Fruit fly (Drosophila melanogaster) whole organism, embryonic: ENCODE measurements around the gene spirit.

ENCODE experiments used
- CG10431 ChIP-seq: fragments of 200-800 bp; sonication (Bioruptor generic); optimal IDR thresholded peaks from 3 replicates; lab custom pipeline; 2018; ENCODE audit warnings: missing biosample characterization, mild to moderate bottlenecking, missing genetic modification characterization
- CG10979 ChIP-seq: fragments of 200-800 bp; sonication (Bioruptor generic); optimal IDR thresholded peaks from 2 replicates; lab custom pipeline; 2018; ENCODE audit warnings: missing biosample characterization, mild to moderate bottlenecking, missing genetic modification characterization, moderate library complexity
- CG11093 ChIP-seq: fragments of 200-800 bp; sonication (Bioruptor generic); IDR thresholded peaks from 3 replicates; pipeline ENCODE4 v1.3.6; 2022; ENCODE audit warnings: missing biosample characterization, missing genetic modification characterization
- CG11723 ChIP-seq: fragments of 200-800 bp; sonication (Bioruptor generic); optimal IDR thresholded peaks from 2 replicates; lab custom pipeline; 2017; ENCODE audit warnings: missing biosample characterization, mild to moderate bottlenecking, missing genetic modification characterization
- CG12299 ChIP-seq: fragments of 200-800 bp; sonication (Bioruptor generic); optimal IDR thresholded peaks from 2 replicates; lab custom pipeline; 2018; ENCODE audit warnings: missing biosample characterization, mild to moderate bottlenecking, missing genetic modification characterization
- CG13775 ChIP-seq: fragments of 200-800 bp; sonication (Bioruptor generic); optimal IDR thresholded peaks from 3 replicates; lab custom pipeline; 2017; ENCODE audit warnings: missing biosample characterization, mild to moderate bottlenecking, missing genetic modification characterization
- CG14014 ChIP-seq: fragments of 200-800 bp; sonication (Bioruptor generic); IDR thresholded peaks from 2 replicates; pipeline ENCODE4 v1.3.6; 2022; ENCODE audit warnings: missing biosample characterization, missing genetic modification characterization
- CG15073 ChIP-seq: fragments of 200-800 bp; sonication (Bioruptor generic); optimal IDR thresholded peaks from 2 replicates; lab custom pipeline; 2016; ENCODE audit warnings: missing biosample characterization, missing genetic modification characterization
- CG15601 ChIP-seq: fragments of 200-800 bp; sonication (Bioruptor generic); optimal IDR thresholded peaks from 3 replicates; lab custom pipeline; 2019; ENCODE audit warnings: missing biosample characterization, mild to moderate bottlenecking, missing genetic modification characterization, moderate library complexity
- CG1647 ChIP-seq: fragments of 200-800 bp; sonication (Bioruptor generic); optimal IDR thresholded peaks from 3 replicates; lab custom pipeline; 2016; ENCODE audit warnings: missing biosample characterization, missing genetic modification characterization
- CG17186 ChIP-seq: fragments of 200-800 bp; sonication (Bioruptor generic); optimal IDR thresholded peaks from 3 replicates; lab custom pipeline; 2017; ENCODE audit warnings: missing biosample characterization, missing genetic modification reagents, missing genetic modification characterization
- CG17802 ChIP-seq: fragments of 200-800 bp; sonication (Bioruptor generic); optimal IDR thresholded peaks from 2 replicates; lab custom pipeline; 2018; ENCODE audit warnings: missing biosample characterization, mild to moderate bottlenecking, missing genetic modification characterization, moderate library complexity
- CG2202 ChIP-seq: fragments of 200-800 bp; sonication (Bioruptor generic); optimal IDR thresholded peaks from 2 replicates; lab custom pipeline; 2018; ENCODE audit warnings: missing biosample characterization, mild to moderate bottlenecking, missing genetic modification characterization
- CG2875 ChIP-seq: fragments of 200-800 bp; sonication (Bioruptor generic); optimal IDR thresholded peaks from 2 replicates; lab custom pipeline; 2017; ENCODE audit warnings: missing biosample characterization, mild to moderate bottlenecking, missing genetic modification characterization, missing genetic modification reagents
- CG30403 ChIP-seq: fragments of 200-800 bp; sonication (Bioruptor generic); optimal IDR thresholded peaks from 3 replicates; lab custom pipeline; 2016; ENCODE audit warnings: missing biosample characterization, missing genetic modification characterization
- CG30431 ChIP-seq: fragments of 200-800 bp; sonication (Bioruptor generic); optimal IDR thresholded peaks from 2 replicates; lab custom pipeline; 2017; ENCODE audit warnings: missing biosample characterization, missing genetic modification characterization
- CG3065 ChIP-seq: fragments of 200-800 bp; sonication (Bioruptor generic); optimal IDR thresholded peaks from 2 replicates; lab custom pipeline; 2016; ENCODE audit warnings: missing biosample characterization, missing genetic modification characterization
- CG32772 ChIP-seq: fragments of 200-800 bp; sonication (Bioruptor generic); IDR thresholded peaks from 2 replicates; pipeline ENCODE4 v1.3.6; 2022; ENCODE audit warnings: missing biosample characterization, missing genetic modification characterization
- CG3847 ChIP-seq: fragments of 200-800 bp; sonication (Bioruptor generic); IDR thresholded peaks from 2 replicates; pipeline ENCODE4 v1.3.6; 2022; ENCODE audit warnings: missing biosample characterization, missing genetic modification characterization
- CG43689 ChIP-seq: fragments of 200-800 bp; sonication (Bioruptor generic); IDR thresholded peaks from 2 replicates; pipeline ENCODE4 v1.3.6; 2022; ENCODE audit warnings: missing biosample characterization, missing genetic modification characterization
- CG6254 ChIP-seq: fragments of 200-800 bp; sonication (Bioruptor generic); optimal IDR thresholded peaks from 3 replicates; lab custom pipeline; 2017; ENCODE audit warnings: mild to moderate bottlenecking, missing biosample characterization, missing genetic modification reagents, missing genetic modification characterization
- CG7372 ChIP-seq: fragments of 200-800 bp; sonication (Bioruptor generic); IDR thresholded peaks from 2 replicates; pipeline ENCODE4 v1.3.6; 2022; ENCODE audit warnings: missing biosample characterization, missing genetic modification characterization
- CG7839 ChIP-seq: fragments of 200-800 bp; sonication (Bioruptor generic); optimal IDR thresholded peaks from 3 replicates; lab custom pipeline; 2018; ENCODE audit warnings: missing biosample characterization, mild to moderate bottlenecking, missing genetic modification characterization, moderate library complexity
- CG8388 ChIP-seq: fragments of 200-800 bp; sonication (Bioruptor generic); optimal IDR thresholded peaks from 2 replicates; lab custom pipeline; 2019; ENCODE audit warnings: missing biosample characterization, mild to moderate bottlenecking, missing genetic modification characterization, moderate library complexity
- CG9932 ChIP-seq: fragments of 200-800 bp; sonication (Bioruptor generic); IDR thresholded peaks from 2 replicates; pipeline ENCODE4 v1.3.6; 2022; ENCODE audit warnings: missing biosample characterization, missing genetic modification characterization
- CHES-1-like ChIP-seq: fragments of 200-800 bp; sonication (Bioruptor generic); optimal IDR thresholded peaks from 2 replicates; lab custom pipeline; 2016; ENCODE audit warnings: missing biosample characterization, missing genetic modification characterization
- D ChIP-seq, 2 experiments: fragments of 200-800 bp in 1 of 2; fragments of >200 bp in 1 of 2; sonication (Bioruptor generic) in 1 of 2; optimal IDR thresholded peaks; 2 replicates in 1 of 2; 3 replicates in 1 of 2; lab custom pipeline; 2017; ENCODE audit warnings: mild to moderate bottlenecking in 1 of 2, missing biosample characterization in 1 of 2, missing genetic modification characterization in 1 of 2, missing genetic modification reagents in 1 of 2
- D19B ChIP-seq: fragments of 200-800 bp; sonication (Bioruptor generic); optimal IDR thresholded peaks from 2 replicates; lab custom pipeline; 2017; ENCODE audit warnings: missing biosample characterization, mild to moderate bottlenecking, missing genetic modification characterization
- Dek ChIP-seq: fragments of 200-800 bp; sonication (Bioruptor generic); optimal IDR thresholded peaks from 3 replicates; lab custom pipeline; 2019; ENCODE audit warnings: missing biosample characterization, mild to moderate bottlenecking, missing genetic modification characterization, moderate library complexity
- Dip2 ChIP-seq: fragments of 200-800 bp; sonication (Bioruptor generic); IDR thresholded peaks from 2 replicates; pipeline ENCODE4 v1.3.6; 2022; ENCODE audit warnings: missing biosample characterization, missing genetic modification characterization
- Dp ChIP-seq: fragments of 200-800 bp; sonication (Bioruptor generic); optimal IDR thresholded peaks from 2 replicates; lab custom pipeline; 2018; ENCODE audit warnings: missing biosample characterization, mild to moderate bottlenecking, missing genetic modification characterization, moderate library complexity
- HmgD ChIP-seq: fragments of 200-800 bp; sonication (Bioruptor generic); optimal IDR thresholded peaks from 3 replicates; lab custom pipeline; 2016; ENCODE audit warnings: missing biosample characterization, missing genetic modification characterization
- Hr78 ChIP-seq, 2 experiments: fragments of 200-800 bp in 1 of 2; fragments of >200 bp in 1 of 2; sonication (Bioruptor generic) in 1 of 2; optimal IDR thresholded peaks; 2 replicates each; lab custom pipeline; 2017 to 2019; ENCODE audit warnings: missing biosample characterization in 2 of 2, missing genetic modification characterization in 2 of 2, mild to moderate bottlenecking in 1 of 2, moderate library complexity in 1 of 2
- Hsf ChIP-seq: fragments of 200-800 bp; sonication (Bioruptor generic); optimal IDR thresholded peaks from 3 replicates; lab custom pipeline; 2016; ENCODE audit warnings: missing biosample characterization, missing genetic modification characterization
- Lim3 ChIP-seq: fragments of 200-800 bp; sonication (Bioruptor generic); IDR thresholded peaks from 2 replicates; pipeline ENCODE4 v1.3.6; 2022; ENCODE audit warnings: missing biosample characterization, missing genetic modification characterization
- Lpt ChIP-seq: fragments of >200 bp; optimal IDR thresholded peaks from 2 replicates; lab custom pipeline; 2018; ENCODE audit warnings: missing biosample characterization, missing genetic modification characterization
- Myb ChIP-seq: fragments of 200-800 bp; sonication (Bioruptor generic); optimal IDR thresholded peaks from 2 replicates; lab custom pipeline; 2016; ENCODE audit warnings: missing biosample characterization, missing genetic modification characterization
- Ravus ChIP-seq: fragments of 200-800 bp; sonication (Bioruptor generic); IDR thresholded peaks from 2 replicates; pipeline ENCODE4 v1.3.6; 2022; ENCODE audit warnings: missing biosample characterization, missing genetic modification characterization
- abd-A ChIP-seq: fragments of 200-800 bp; sonication (Bioruptor generic); optimal IDR thresholded peaks from 3 replicates; lab custom pipeline; 2019; ENCODE audit warnings: missing biosample characterization, mild to moderate bottlenecking, missing genetic modification characterization, moderate library complexity
- ci ChIP-seq: fragments of 200-800 bp; sonication (Bioruptor generic); IDR thresholded peaks from 3 replicates; pipeline ENCODE4 v1.3.6; 2022; ENCODE audit warnings: missing biosample characterization, missing genetic modification characterization
- gcm2 ChIP-seq: fragments of 200-800 bp; sonication (Bioruptor generic); optimal IDR thresholded peaks from 2 replicates; lab custom pipeline; 2016; ENCODE audit warnings: missing biosample characterization, missing genetic modification characterization
- gem ChIP-seq: fragments of 200-800 bp; sonication (Bioruptor generic); optimal IDR thresholded peaks from 2 replicates; lab custom pipeline; 2019; ENCODE audit warnings: missing biosample characterization, mild to moderate bottlenecking, missing genetic modification characterization, moderate library complexity
- gsb ChIP-seq: fragments of 200-800 bp; sonication (Bioruptor generic); IDR thresholded peaks from 2 replicates; pipeline ENCODE4 v1.3.6; 2022; ENCODE audit warnings: missing biosample characterization, missing genetic modification characterization
- lmd ChIP-seq: fragments of 200-800 bp; sonication (Bioruptor generic); IDR thresholded peaks from 2 replicates; pipeline ENCODE4 v1.3.6; 2022; ENCODE audit warnings: missing biosample characterization, missing genetic modification characterization
- odd ChIP-seq: fragments of 200-800 bp; sonication (Bioruptor generic); optimal IDR thresholded peaks from 2 replicates; lab custom pipeline; 2017; ENCODE audit warnings: missing biosample characterization, mild to moderate bottlenecking, missing genetic modification characterization
- pnt ChIP-seq: fragments of 200-800 bp; sonication (Bioruptor generic); optimal IDR thresholded peaks from 3 replicates; lab custom pipeline; 2016; ENCODE audit warnings: missing biosample characterization, missing genetic modification characterization
- pros ChIP-seq: fragments of 200-800 bp; sonication (Bioruptor generic); optimal IDR thresholded peaks from 3 replicates; lab custom pipeline; 2019; ENCODE audit warnings: missing biosample characterization, mild to moderate bottlenecking, missing genetic modification characterization, moderate library complexity
- ro ChIP-seq: fragments of 200-800 bp; sonication (Bioruptor generic); IDR thresholded peaks from 2 replicates; pipeline ENCODE4 v1.3.6; 2022; ENCODE audit warnings: missing biosample characterization, missing genetic modification characterization
- slp2 ChIP-seq: fragments of 200-800 bp; sonication (Bioruptor generic); optimal IDR thresholded peaks from 2 replicates; lab custom pipeline; 2016; ENCODE audit warnings: missing biosample characterization, missing genetic modification characterization
- sob ChIP-seq: fragments of 200-800 bp; sonication (Bioruptor generic); IDR thresholded peaks from 2 replicates; pipeline ENCODE4 v1.3.6; 2022; ENCODE audit warnings: missing biosample characterization, missing genetic modification characterization
- sr ChIP-seq: fragments of 200-800 bp; sonication (Bioruptor generic); IDR thresholded peaks from 3 replicates; pipeline ENCODE4 v1.3.6; 2022; ENCODE audit warnings: missing biosample characterization, missing genetic modification characterization
- wek ChIP-seq: fragments of 200-800 bp; sonication (Bioruptor generic); optimal IDR thresholded peaks from 3 replicates; lab custom pipeline; 2018; ENCODE audit warnings: missing biosample characterization, mild to moderate bottlenecking, missing genetic modification characterization, moderate library complexity

spirit gene

dm6 chrX:8538993-8539392 lies 34.4 kb downstream of the spirit start (continued):
- TF ChIP-seq Dip2 (GFP tag; lab: Robert Waterston, UW) (no peak), Lpt (no peak), wek (no peak), CG11723 (no peak), Ravus (GFP tag; lab: Robert Waterston, UW) (no peak), abd-A (no peak), CG7372 (GFP tag; lab: Robert Waterston, UW) (0 out of 2 replicates have a peak, but pooled peaks have one; percentile 7), CG15073 (GFP tag; lab: Kevin White, UChicago) (no peak), gem (tag; lab: Kevin White, UChicago) (peak; percentile 43), sob (GFP tag; lab: Robert Waterston, UW) (peak; percentile 36; the same call in 1 of the 2 replicates), CG10431 (GFP tag; lab: Kevin White, UChicago) (no peak), CG7839 (tag; lab: Kevin White, UChicago) (peak; percentile 62), gsb (no peak), gcm2 (no peak), Hsf (GFP tag; lab: Kevin White, UChicago) (peak; percentile 16), CG32772 (GFP tag; lab: Robert Waterston, UW) (peak; percentile 16; the same call in 1 of the 2 replicates), D19B (no peak), CG6254 (GFP tag; lab: Kevin White, UChicago) (no peak), CG30403 (GFP tag; lab: Kevin White, UChicago) (no peak), odd (GFP tag; lab: Kevin White, UChicago) (no peak), Lim3 (no peak), CHES-1-like (no peak), CG17802 (tag; lab: Kevin White, UChicago) (no peak), CG2202 (tag; lab: Kevin White, UChicago) (no peak), CG8388 (no peak), CG3065 (no peak), sr (no peak), CG10979 (tag; lab: Kevin White, UChicago) (peak; percentile 32), Dek (tag; lab: Kevin White, UChicago) (no peak), pros (GFP tag; lab: Kevin White, UChicago) (no peak), CG17186 (GFP tag; lab: Kevin White, UChicago) (no peak), CG2875 (GFP tag; lab: Kevin White, UChicago) (no peak), CG11093 (no peak), ro (GFP tag; lab: Robert Waterston, UW) (no peak), CG9932 (GFP tag; lab: Robert Waterston, UW) (no peak), CG13775 (GFP tag; lab: Kevin White, UChicago) (no peak), CG12299 (tag; lab: Kevin White, UChicago) (no peak), CG1647 (GFP tag; lab: Kevin White, UChicago) (no peak), D (optimal IDR thresholded peaks at IDR 0.05; lab: Kevin White, UChicago) (no peak), D (GFP tag; optimal IDR thresholded peaks at IDR 0.05; lab: Kevin White, UChicago) (no peak), CG43689 (GFP tag; lab: Robert Waterston, UW) (no peak), slp2 (no peak), CG30431 (GFP tag; lab: Kevin White, UChicago) (no peak), lmd (GFP tag; lab: Robert Waterston, UW) (0 out of 2 replicates have a peak, but pooled peaks have one; percentile 17), CG15601 (tag; lab: Kevin White, UChicago) (no peak), Myb (GFP tag; lab: Kevin White, UChicago) (no peak), CG14014 (GFP tag; lab: Robert Waterston, UW) (no peak), Dp (GFP tag; lab: Kevin White, UChicago) (no peak), HmgD (GFP tag; lab: Kevin White, UChicago) (no peak), ci (GFP tag; lab: Robert Waterston, UW) (no peak), Hr78 (GFP tag; optimal IDR thresholded peaks at IDR 0.05; lab: Kevin White, UChicago) (no peak), CG3847 (GFP tag; lab: Robert Waterston, UW) (no peak), pnt (GFP tag; lab: Kevin White, UChicago) (no peak)
